Fruit fly (Drosophila melanogaster) whole organism, pupa: ENCODE data around the gene Ugt307A1.

Experiments
- CG10348 ChIP-seq: fragments of 200-800 bp; sonication (Bioruptor generic); IDR thresholded peaks from 2 replicates; pipeline ENCODE4 v1.3.6; 2022; ENCODE audit warnings: missing biosample characterization, missing genetic modification characterization
- CG12605 ChIP-seq: fragments of 200-800 bp; sonication (Bioruptor generic); IDR thresholded peaks from 2 replicates; pipeline ENCODE4 v1.3.6; 2022; ENCODE audit warnings: missing biosample characterization, missing genetic modification characterization
- CG13204 ChIP-seq: fragments of 200-800 bp; sonication (Bioruptor generic); optimal IDR thresholded peaks from 2 replicates; lab custom pipeline; 2018; ENCODE audit warnings: missing biosample characterization, mild to moderate bottlenecking, missing genetic modification characterization, moderate library complexity
- CG14655 ChIP-seq: fragments of 200-800 bp; sonication (Bioruptor generic); optimal IDR thresholded peaks from 3 replicates; lab custom pipeline; 2017; ENCODE audit warnings: mild to moderate bottlenecking, missing biosample characterization, missing genetic modification reagents, missing genetic modification characterization
- CG15710 ChIP-seq: fragments of 200-800 bp; sonication (Bioruptor generic); optimal IDR thresholded peaks from 2 replicates; lab custom pipeline; 2018; ENCODE audit warnings: missing biosample characterization, mild to moderate bottlenecking, missing genetic modification characterization, moderate library complexity
- CG17806 ChIP-seq: fragments of 200-800 bp; sonication (Bioruptor generic); optimal IDR thresholded peaks from 2 replicates; lab custom pipeline; 2018; ENCODE audit warnings: missing biosample characterization, mild to moderate bottlenecking, missing genetic modification characterization, moderate library complexity
- CG32121 ChIP-seq: fragments of 200-800 bp; sonication (Bioruptor generic); IDR thresholded peaks from 2 replicates; pipeline ENCODE4 v1.3.6; 2022; ENCODE audit warnings: missing biosample characterization, missing genetic modification characterization
- CG34367 ChIP-seq: fragments of 200-800 bp; sonication (Bioruptor generic); optimal IDR thresholded peaks from 2 replicates; lab custom pipeline; 2018; ENCODE audit warnings: missing biosample characterization, mild to moderate bottlenecking, missing genetic modification characterization
- CG4496 ChIP-seq: fragments of 200-800 bp; sonication (Bioruptor generic); IDR thresholded peaks from 3 replicates; pipeline ENCODE4 v1.3.6; 2022; ENCODE audit warnings: missing biosample characterization, missing genetic modification characterization
- CG8159 ChIP-seq: fragments of 200-800 bp; sonication (Bioruptor generic); optimal IDR thresholded peaks from 3 replicates; lab custom pipeline; 2018; ENCODE audit warnings: missing biosample characterization, mild to moderate bottlenecking, missing genetic modification characterization, moderate library complexity
- CG8301 ChIP-seq: fragments of 200-800 bp; sonication (Bioruptor generic); optimal IDR thresholded peaks from 2 replicates; lab custom pipeline; 2018; ENCODE audit warnings: missing biosample characterization, mild to moderate bottlenecking, missing genetic modification characterization
- CG9948 ChIP-seq: fragments of 200-800 bp; sonication (Bioruptor generic); optimal IDR thresholded peaks from 2 replicates; lab custom pipeline; 2018; ENCODE audit warnings: missing biosample characterization, mild to moderate bottlenecking, missing genetic modification characterization, moderate library complexity
- D1 ChIP-seq: fragments of 200-800 bp; sonication (Bioruptor generic); optimal IDR thresholded peaks from 2 replicates; lab custom pipeline; 2018; ENCODE audit warnings: missing biosample characterization, mild to moderate bottlenecking, missing genetic modification characterization, moderate library complexity
- EcR ChIP-seq: fragments of 200-800 bp; sonication (Bioruptor generic); optimal IDR thresholded peaks from 3 replicates; lab custom pipeline; 2019; ENCODE audit warnings: missing biosample characterization, missing genetic modification characterization, mild to moderate bottlenecking, moderate library complexity, missing genetic modification reagents
- Ets98B ChIP-seq: fragments of 200-800 bp; sonication (Bioruptor generic); IDR thresholded peaks from 2 replicates; pipeline ENCODE4 v1.3.6; 2022; ENCODE audit warnings: missing biosample characterization, missing genetic modification characterization
- Pif1A ChIP-seq: fragments of 200-800 bp; sonication (Bioruptor generic); optimal IDR thresholded peaks from 3 replicates; lab custom pipeline; 2016; ENCODE audit warnings: missing biosample characterization, missing genetic modification characterization
- Pif1B ChIP-seq: fragments of 200-800 bp; sonication (Bioruptor generic); optimal IDR thresholded peaks from 3 replicates; lab custom pipeline; 2016; ENCODE audit warnings: missing biosample characterization, missing genetic modification characterization
- Snoo ChIP-seq: fragments of 200-800 bp; sonication (Bioruptor generic); optimal IDR thresholded peaks from 3 replicates; lab custom pipeline; 2017; ENCODE audit warnings: missing biosample characterization, mild to moderate bottlenecking, missing genetic modification characterization, inconsistent platforms
- fd96Ca ChIP-seq: fragments of 200-800 bp; sonication (Bioruptor generic); IDR thresholded peaks from 3 replicates; pipeline ENCODE4 v1.3.6; 2022; ENCODE audit warnings: missing biosample characterization, missing genetic modification characterization
- gl ChIP-seq: fragments of 200-800 bp; sonication (Bioruptor generic); optimal IDR thresholded peaks from 2 replicates; lab custom pipeline; 2018; ENCODE audit warnings: missing biosample characterization, mild to moderate bottlenecking, missing genetic modification characterization
- rn ChIP-seq: fragments of 200-800 bp; sonication (Bioruptor generic); IDR thresholded peaks from 2 replicates; pipeline ENCODE4 v1.3.6; 2022; ENCODE audit warnings: missing biosample characterization, missing genetic modification characterization

The Ugt307A1 gene

dm6 chr2L:7043039-7043905 is 24.5 kb upstream of the Ugt307A1 start:
- TF ChIP-seq Ets98B (GFP tag; lab: Robert Waterston, UW) (peak; percentile 38; the same call in 1 of the 2 replicates), CG8301 (tag; lab: Kevin White, UChicago) (peak; percentile 72), Pif1A (GFP tag; lab: Kevin White, UChicago) (peak; percentile 57), Snoo (tag; lab: Kevin White, UChicago) (peak; percentile 30), CG4496 (GFP tag; lab: Robert Waterston, UW) (peak; percentile 32; the same call in 1 of the 3 replicates), CG15710 (tag; lab: Kevin White, UChicago) (peak; percentile 19), CG32121 (GFP tag; lab: Robert Waterston, UW) (no peak), Pif1B (GFP tag; lab: Kevin White, UChicago) (peak; percentile 26), fd96Ca (GFP tag; lab: Robert Waterston, UW) (peak; percentile 34; the same call in 2 of the 3 replicates), CG9948 (tag; lab: Kevin White, UChicago) (peak; percentile 20), gl (tag; lab: Kevin White, UChicago) (no peak), CG8159 (tag; lab: Kevin White, UChicago) (peak; percentile 52), CG17806 (no peak), CG14655 (peak; percentile 69)

dm6 chr2L:7047703-7048102 is 20.1 kb upstream of the Ugt307A1 start:
- TF ChIP-seq gl (tag; lab: Kevin White, UChicago) (no peak), Ets98B (GFP tag; lab: Robert Waterston, UW) (no peak), rn (no peak), Snoo (tag; lab: Kevin White, UChicago) (no peak), CG13204 (GFP tag; lab: Kevin White, UChicago) (no peak), CG14655 (no peak)

dm6 chr2L:7049009-7049647 is 18.7 kb upstream of the Ugt307A1 start:
- TF ChIP-seq EcR = peak; percentile 79
- no peak for TF ChIP-seq CG15710 (tag; lab: Kevin White, UChicago)
- TF ChIP-seq CG13204 (GFP tag; lab: Kevin White, UChicago) = no peak
- TF ChIP-seq D1 (tag; lab: Kevin White, UChicago) = peak; percentile 49
- peak; percentile 11 for TF ChIP-seq CG8159 (tag; lab: Kevin White, UChicago)
- peak; percentile 22 for TF ChIP-seq Pif1A (GFP tag; lab: Kevin White, UChicago)
- peak; percentile 4 for TF ChIP-seq Snoo (tag; lab: Kevin White, UChicago)
- no peak for TF ChIP-seq CG17806
- no peak for TF ChIP-seq CG10348
- TF ChIP-seq CG8301 (tag; lab: Kevin White, UChicago) = no peak
- TF ChIP-seq CG34367 (tag; lab: Kevin White, UChicago) = no peak
- TF ChIP-seq CG4496 (GFP tag; lab: Robert Waterston, UW) = peak; percentile 46; the same call in 1 of the 3 replicates
- TF ChIP-seq CG9948 (tag; lab: Kevin White, UChicago) = no peak
- no peak for TF ChIP-seq rn
- peak; percentile 22; the same call in 1 of the 2 replicates for TF ChIP-seq CG32121 (GFP tag; lab: Robert Waterston, UW)
- peak; percentile 50; the same call in 1 of the 3 replicates for TF ChIP-seq fd96Ca (GFP tag; lab: Robert Waterston, UW)
- TF ChIP-seq Ets98B (GFP tag; lab: Robert Waterston, UW) = peak; percentile 44; the same call in 1 of the 2 replicates
- peak; percentile 51 for TF ChIP-seq Pif1B (GFP tag; lab: Kevin White, UChicago)
- peak; percentile 18 for TF ChIP-seq gl (tag; lab: Kevin White, UChicago)
- TF ChIP-seq CG14655 = no peak
- TF ChIP-seq CG12605 (GFP tag; lab: Robert Waterston, UW) = peak; percentile 72

- TF ChIP-seq fd96Ca (GFP tag; lab: Robert Waterston, UW) (0 out of 3 replicates have a peak, but pooled peaks have one; percentile 40), rn (no peak), CG13204 (GFP tag; lab: Kevin White, UChicago) (no peak), Ets98B (GFP tag; lab: Robert Waterston, UW) (peak; percentile 39; the same call in 1 of the 2 replicates), CG8301 (tag; lab: Kevin White, UChicago) (no peak), CG14655 (no peak), CG4496 (GFP tag; lab: Robert Waterston, UW) (peak; percentile 33; the same call in 1 of the 3 replicates), CG12605 (GFP tag; lab: Robert Waterston, UW) (peak; percentile 44), CG32121 (GFP tag; lab: Robert Waterston, UW) (peak; percentile 45; the same call in 1 of the 2 replicates)
Observed at dm6 chr2L:7049680-7050289, 18.0 kb upstream of the Ugt307A1 start.

DNA sequence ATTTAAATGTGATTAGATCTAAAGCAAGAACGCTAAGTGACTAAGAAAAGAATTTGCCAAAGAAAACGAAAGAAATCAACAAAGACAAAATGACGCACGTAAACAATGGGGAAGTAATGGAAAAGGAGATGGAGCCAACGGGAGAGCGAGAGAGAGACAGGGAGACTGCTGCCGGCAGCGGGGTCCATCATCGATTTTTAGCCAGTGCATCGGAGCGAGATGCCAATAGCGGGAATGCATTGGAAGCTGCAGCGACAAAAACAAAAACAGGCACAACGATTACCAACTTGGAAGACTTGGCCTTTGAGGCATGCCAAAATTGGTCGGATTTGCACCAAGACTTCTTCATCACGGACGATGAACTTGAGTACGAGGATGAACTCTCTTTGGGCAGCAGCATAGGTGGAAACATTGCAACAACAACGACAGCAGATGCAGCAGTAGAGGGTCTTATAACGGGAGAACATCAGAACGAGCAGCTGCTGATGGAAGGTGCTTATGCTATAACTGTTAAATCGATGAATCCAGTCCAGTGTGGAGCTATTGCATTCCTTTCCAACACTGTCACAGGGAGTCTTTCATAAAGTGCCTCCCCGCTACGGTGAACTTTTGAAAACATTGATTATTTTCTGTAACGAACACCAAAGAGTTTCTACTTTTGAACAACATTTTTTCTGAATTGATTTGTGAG is 17.1 kb upstream of the Ugt307A1 start:
- peak; percentile 70 for TF ChIP-seq CG13204 (GFP tag; lab: Kevin White, UChicago)
- TF ChIP-seq EcR = peak; percentile 83
- no peak for TF ChIP-seq CG15710 (tag; lab: Kevin White, UChicago)
